Worm (Caenorhabditis elegans): ENCODE results near the gene scav-5.

The scav-5 gene

ce11 chrX:9851745-9852330, 6.3 kb upstream of the scav-5 start, which contains the start of gene lec-7:
lec-7 (plus strand) TSS chrX:9852041.
- no peak for TF ChIP-seq W03F9.2 (tag; optimal IDR thresholded peaks at IDR 0.05)
- TF ChIP-seq dao-5 (tag; optimal IDR thresholded peaks at IDR 0.05): no peak
- TF ChIP-seq him-1 (tag; optimal IDR thresholded peaks at IDR 0.05): no peak

- TF ChIP-seq him-1 (tag; optimal IDR thresholded peaks at IDR 0.05) (no peak), dao-5 (tag; optimal IDR thresholded peaks at IDR 0.05) (no peak), W03F9.2 (tag; optimal IDR thresholded peaks at IDR 0.05) (no peak)
Observed at ce11 chrX:9856618-9857017, 1.5 kb upstream of the scav-5 start, which contains the start of gene R07B1.11. R07B1.11 (plus strand) TSS chrX:9856918.

ce11 chrX:9862916-9863624, 4.9 kb downstream of the scav-5 start, which contains the start of the genes gst-36 and R07B1.5:
gst-36 (minus strand) TSS chrX:9862960.
R07B1.5 (plus strand) TSS chrX:9863580.
- TF ChIP-seq dao-5 (tag; optimal IDR thresholded peaks at IDR 0.05): no peak
- no peak for TF ChIP-seq him-1 (tag; optimal IDR thresholded peaks at IDR 0.05)
- TF ChIP-seq W03F9.2 (tag; optimal IDR thresholded peaks at IDR 0.05): no peak

ce11 chrX:9866355-9866754, 8.2 kb downstream of the scav-5 start, which contains the start of gene R07B1.6:
R07B1.6 (plus strand) TSS chrX:9866655.
- no peak for TF ChIP-seq W03F9.2 (tag; optimal IDR thresholded peaks at IDR 0.05)
- no peak for TF ChIP-seq him-1 (tag; optimal IDR thresholded peaks at IDR 0.05)
- no peak for TF ChIP-seq dao-5 (tag; optimal IDR thresholded peaks at IDR 0.05)

ce11 chrX:9868820-9869219, 10.7 kb downstream of the scav-5 start, which contains the start of gene R07B1.7:
R07B1.7 (plus strand) TSS chrX:9869120.
- TF ChIP-seq him-1 (tag; optimal IDR thresholded peaks at IDR 0.05) (no peak), W03F9.2 (tag; optimal IDR thresholded peaks at IDR 0.05) (no peak), dao-5 (tag; optimal IDR thresholded peaks at IDR 0.05) (no peak)

- TF ChIP-seq dao-5 (tag; optimal IDR thresholded peaks at IDR 0.05): no peak
- TF ChIP-seq W03F9.2 (tag; optimal IDR thresholded peaks at IDR 0.05): no peak
- no peak for TF ChIP-seq him-1 (tag; optimal IDR thresholded peaks at IDR 0.05)
Observed at ce11 chrX:9869522-9869921, 11.4 kb downstream of the scav-5 start, which contains the start of gene R07B1.13. R07B1.13 (plus strand) TSS chrX:9869822.

- TF ChIP-seq dao-5 (tag; optimal IDR thresholded peaks at IDR 0.05) (no peak), him-1 (tag; optimal IDR thresholded peaks at IDR 0.05) (no peak), W03F9.2 (tag; optimal IDR thresholded peaks at IDR 0.05) (no peak)
Observed at ce11 chrX:9872554-9872953, 14.4 kb downstream of the scav-5 start, which contains the start of gene R07B1.8. R07B1.8 (minus strand) TSS chrX:9872654.

- TF ChIP-seq him-1 (tag; optimal IDR thresholded peaks at IDR 0.05): no peak
- TF ChIP-seq dao-5 (tag; optimal IDR thresholded peaks at IDR 0.05): no peak
- TF ChIP-seq W03F9.2 (tag; optimal IDR thresholded peaks at IDR 0.05): no peak
Observed at ce11 chrX:9877117-9877516, 19.0 kb downstream of the scav-5 start, which contains the start of gene R07B1.9. R07B1.9 (plus strand) TSS chrX:9877417.

ce11 chrX:9882112-9882511, 23.9 kb downstream of the scav-5 start, which contains the start of gene glo-1:
glo-1 (minus strand) TSS chrX:9882212.
- no peak for TF ChIP-seq dao-5 (tag; optimal IDR thresholded peaks at IDR 0.05)
- no peak for TF ChIP-seq W03F9.2 (tag; optimal IDR thresholded peaks at IDR 0.05)
- TF ChIP-seq him-1 (tag; optimal IDR thresholded peaks at IDR 0.05): no peak

- no peak for TF ChIP-seq W03F9.2 (tag; optimal IDR thresholded peaks at IDR 0.05)
- no peak for TF ChIP-seq him-1 (tag; optimal IDR thresholded peaks at IDR 0.05)
- TF ChIP-seq dao-5 (tag; optimal IDR thresholded peaks at IDR 0.05): no peak
Observed at ce11 chrX:9882572-9882971, 24.4 kb downstream of the scav-5 start.

ce11 chrX:9883837-9884324, 25.7 kb downstream of the scav-5 start, which contains the start of gene mrp-4:
mrp-4 (plus strand) TSS chrX:9884274.
- TF ChIP-seq him-1 (tag; optimal IDR thresholded peaks at IDR 0.05) (no peak), dao-5 (tag; optimal IDR thresholded peaks at IDR 0.05) (no peak), W03F9.2 (tag; optimal IDR thresholded peaks at IDR 0.05) (no peak)

- TF ChIP-seq dao-5 (tag; optimal IDR thresholded peaks at IDR 0.05): no peak
- TF ChIP-seq W03F9.2 (tag; optimal IDR thresholded peaks at IDR 0.05): no peak
- TF ChIP-seq him-1 (tag; optimal IDR thresholded peaks at IDR 0.05): no peak
Observed at ce11 chrX:9892323-9892722, 34.2 kb downstream of the scav-5 start, which contains the start of gene F21G4.1. F21G4.1 (minus strand) TSS chrX:9892328.

ce11 chrX:9893069-9893468, 34.9 kb downstream of the scav-5 start:
- TF ChIP-seq W03F9.2 (tag; optimal IDR thresholded peaks at IDR 0.05) (no peak), dao-5 (tag; optimal IDR thresholded peaks at IDR 0.05) (no peak)

ce11 chrX:9894844-9895243, 36.7 kb downstream of the scav-5 start, which contains the start of gene F21G4.3:
F21G4.3 (plus strand) TSS chrX:9895144.
- no peak for TF ChIP-seq W03F9.2 (tag; optimal IDR thresholded peaks at IDR 0.05)
- no peak for TF ChIP-seq him-1 (tag; optimal IDR thresholded peaks at IDR 0.05)
- TF ChIP-seq dao-5 (tag; optimal IDR thresholded peaks at IDR 0.05): no peak
